Fruit fly (Drosophila melanogaster) whole organism, embryonic: ENCODE results near the gene CG4972.

Source experiments
- Adf1 ChIP-seq: fragments of 200-800 bp; sonication (Bioruptor generic); IDR thresholded peaks from 2 replicates; pipeline ENCODE4 v1.3.6; 2022; ENCODE audit warnings: missing biosample characterization, missing genetic modification characterization
- Awh ChIP-seq: fragments of 200-800 bp; sonication (Bioruptor generic); IDR thresholded peaks from 2 replicates; pipeline ENCODE4, ENCODE4 v1.3.6; 2022; ENCODE audit warnings: missing biosample characterization, missing genetic modification characterization
- CG10462 ChIP-seq: fragments of 200-800 bp; sonication (Bioruptor generic); optimal IDR thresholded peaks from 2 replicates; lab custom pipeline; 2016; ENCODE audit warnings: missing biosample characterization, missing genetic modification characterization
- CG13296 ChIP-seq: fragments of 200-800 bp; sonication (Bioruptor generic); optimal IDR thresholded peaks from 3 replicates; lab custom pipeline; 2018; ENCODE audit warnings: missing biosample characterization, mild to moderate bottlenecking, missing genetic modification characterization
- CG14710 ChIP-seq: fragments of 200-800 bp; sonication (Bioruptor generic); optimal IDR thresholded peaks from 3 replicates; lab custom pipeline; 2019; ENCODE audit warnings: missing biosample characterization, mild to moderate bottlenecking, missing genetic modification characterization, moderate library complexity
- CG17186 ChIP-seq: fragments of 200-800 bp; sonication (Bioruptor generic); optimal IDR thresholded peaks from 3 replicates; lab custom pipeline; 2017; ENCODE audit warnings: missing biosample characterization, missing genetic modification reagents, missing genetic modification characterization
- CG17385 ChIP-seq: fragments of 200-800 bp; sonication (Bioruptor generic); optimal IDR thresholded peaks from 3 replicates; lab custom pipeline; 2018; ENCODE audit warnings: missing biosample characterization, mild to moderate bottlenecking, missing genetic modification characterization
- CG17829 ChIP-seq: fragments of 200-800 bp; optimal IDR thresholded peaks from 2 replicates; lab custom pipeline; 2019; ENCODE audit warnings: missing biosample characterization, mild to moderate bottlenecking, missing genetic modification characterization, moderate library complexity
- CG17912 ChIP-seq: fragments of 200-800 bp; sonication (Bioruptor generic); optimal IDR thresholded peaks from 2 replicates; lab custom pipeline; 2018; ENCODE audit warnings: missing biosample characterization, mild to moderate bottlenecking, missing genetic modification characterization
- CG2116 ChIP-seq: fragments of 200-800 bp; sonication (Bioruptor generic); optimal IDR thresholded peaks from 3 replicates; lab custom pipeline; 2018; ENCODE audit warnings: missing biosample characterization, mild to moderate bottlenecking, missing genetic modification characterization
- CG2712 ChIP-seq: fragments of 200-800 bp; optimal IDR thresholded peaks from 3 replicates; lab custom pipeline; 2019; ENCODE audit warnings: missing biosample characterization, mild to moderate bottlenecking, missing genetic modification characterization, moderate library complexity
- CG31365 ChIP-seq: fragments of 200-800 bp; sonication (Bioruptor generic); optimal IDR thresholded peaks from 2 replicates; lab custom pipeline; 2018; ENCODE audit warnings: missing biosample characterization, mild to moderate bottlenecking, missing genetic modification characterization
- CG31388 ChIP-seq: fragments of 200-800 bp; sonication (Bioruptor generic); optimal IDR thresholded peaks from 2 replicates; lab custom pipeline; 2016; ENCODE audit warnings: missing biosample characterization, missing genetic modification characterization
- CG33213 ChIP-seq: fragments of 200-800 bp; sonication (Bioruptor generic); optimal IDR thresholded peaks from 3 replicates; lab custom pipeline; 2016; ENCODE audit warnings: missing biosample characterization, missing genetic modification characterization
- CG34376 ChIP-seq: fragments of 200-800 bp; sonication (Bioruptor generic); optimal IDR thresholded peaks from 2 replicates; lab custom pipeline; 2018; ENCODE audit warnings: missing biosample characterization, mild to moderate bottlenecking, missing genetic modification characterization
- CG4854 ChIP-seq: fragments of 200-800 bp; sonication (Bioruptor generic); optimal IDR thresholded peaks from 2 replicates; lab custom pipeline; 2016; ENCODE audit warnings: missing biosample characterization, missing genetic modification characterization, inconsistent platforms
- CG7963 ChIP-seq: fragments of 200-800 bp; sonication (Bioruptor generic); IDR thresholded peaks from 3 replicates; pipeline ENCODE4 v1.3.6; 2022; ENCODE audit warnings: missing biosample characterization, missing genetic modification characterization; ENCODE audit not compliant: partially characterized antibody
- CG8924 ChIP-seq: fragments of 200-800 bp; optimal IDR thresholded peaks from 3 replicates; lab custom pipeline; 2019; ENCODE audit warnings: missing biosample characterization, mild to moderate bottlenecking, missing genetic modification characterization, moderate library complexity
- CG9727 ChIP-seq: fragments of 200-800 bp; sonication (Bioruptor generic); optimal IDR thresholded peaks from 3 replicates; lab custom pipeline; 2017; ENCODE audit warnings: missing biosample characterization, mild to moderate bottlenecking, missing genetic modification characterization
- CG9797 ChIP-seq: fragments of 200-800 bp; sonication (Bioruptor generic); optimal IDR thresholded peaks from 3 replicates; lab custom pipeline; 2018; ENCODE audit warnings: missing biosample characterization, mild to moderate bottlenecking, missing genetic modification characterization
- CG9817 ChIP-seq: fragments of 200-800 bp; sonication (Bioruptor generic); optimal IDR thresholded peaks from 2 replicates; lab custom pipeline; 2018; ENCODE audit warnings: missing biosample characterization, mild to moderate bottlenecking, missing genetic modification characterization, moderate library complexity
- Camta ChIP-seq: fragments of 200-800 bp; sonication (Bioruptor generic); optimal IDR thresholded peaks from 2 replicates; lab custom pipeline; 2016; ENCODE audit warnings: missing biosample characterization, missing genetic modification characterization
- Dek ChIP-seq: fragments of 200-800 bp; sonication (Bioruptor generic); optimal IDR thresholded peaks from 3 replicates; lab custom pipeline; 2019; ENCODE audit warnings: missing biosample characterization, mild to moderate bottlenecking, missing genetic modification characterization, moderate library complexity
- Dp ChIP-seq: fragments of 200-800 bp; sonication (Bioruptor generic); optimal IDR thresholded peaks from 2 replicates; lab custom pipeline; 2018; ENCODE audit warnings: missing biosample characterization, mild to moderate bottlenecking, missing genetic modification characterization, moderate library complexity
- Elba2 ChIP-seq: fragments of 200-800 bp; sonication (Bioruptor generic); optimal IDR thresholded peaks from 3 replicates; lab custom pipeline; 2016; ENCODE audit warnings: missing biosample characterization, missing genetic modification characterization
- Ets65A ChIP-seq: fragments of 200-800 bp; sonication (Bioruptor generic); peaks from one replicate; lab custom pipeline; 2016; ENCODE audit warnings: missing biosample characterization, missing genetic modification characterization
- Fer2 ChIP-seq: fragments of 200-800 bp; sonication (Bioruptor generic); optimal IDR thresholded peaks from 2 replicates; lab custom pipeline; 2018; ENCODE audit warnings: missing biosample characterization, mild to moderate bottlenecking, missing genetic modification characterization, moderate library complexity
- H2.0 ChIP-seq: fragments of 200-800 bp; sonication (Bioruptor generic); IDR thresholded peaks from 2 replicates; pipeline ENCODE4 v1.3.6; 2022; ENCODE audit warnings: missing biosample characterization, missing genetic modification characterization
- Hand ChIP-seq: fragments of 200-800 bp; sonication (Bioruptor generic); optimal IDR thresholded peaks from 2 replicates; lab custom pipeline; 2017; ENCODE audit warnings: mild to moderate bottlenecking, missing biosample characterization, missing genetic modification reagents, missing genetic modification characterization
- Hmr ChIP-seq: fragments of 200-800 bp; sonication (Bioruptor generic); optimal IDR thresholded peaks from 3 replicates; lab custom pipeline; 2017; ENCODE audit warnings: mild to moderate bottlenecking, missing biosample characterization, missing genetic modification reagents, missing genetic modification characterization
- Lhr ChIP-seq: fragments of 200-800 bp; sonication (Bioruptor generic); optimal IDR thresholded peaks from 3 replicates; lab custom pipeline; 2017; ENCODE audit warnings: mild to moderate bottlenecking, missing biosample characterization, missing genetic modification reagents, missing genetic modification characterization
- Max ChIP-seq: fragments of 200-800 bp; sonication (Bioruptor generic); optimal IDR thresholded peaks from 2 replicates; lab custom pipeline; 2016; ENCODE audit warnings: missing biosample characterization, mild to moderate bottlenecking, missing genetic modification characterization
- Myb ChIP-seq: fragments of 200-800 bp; sonication (Bioruptor generic); optimal IDR thresholded peaks from 2 replicates; lab custom pipeline; 2016; ENCODE audit warnings: missing biosample characterization, missing genetic modification characterization
- NC2β ChIP-seq: fragments of 200-800 bp; sonication (Bioruptor generic); optimal IDR thresholded peaks from 2 replicates; lab custom pipeline; 2016; ENCODE audit warnings: missing biosample characterization, missing genetic modification characterization
- NfI ChIP-seq: fragments of 200-800 bp; sonication (Bioruptor generic); optimal IDR thresholded peaks from 3 replicates; lab custom pipeline; 2018; ENCODE audit warnings: missing biosample characterization, mild to moderate bottlenecking, missing genetic modification characterization, moderate library complexity
- Ptx1 ChIP-seq: fragments of 200-800 bp; sonication (Bioruptor generic); IDR thresholded peaks from 2 replicates; pipeline ENCODE4 v1.3.6; 2022; ENCODE audit warnings: missing biosample characterization, missing genetic modification characterization
- Side ChIP-seq: fragments of 200-800 bp; sonication (Bioruptor generic); optimal IDR thresholded peaks from 2 replicates; lab custom pipeline; 2016; ENCODE audit warnings: missing biosample characterization, missing genetic modification characterization
- Sin3A ChIP-seq: fragments of >200 bp; optimal IDR thresholded peaks from 2 replicates; lab custom pipeline; 2018
- Ssrp ChIP-seq: fragments of 200-800 bp; sonication (Bioruptor generic); optimal IDR thresholded peaks from 2 replicates; lab custom pipeline; 2018; ENCODE audit warnings: missing biosample characterization, mild to moderate bottlenecking, missing genetic modification characterization, moderate library complexity
- Xbp1 ChIP-seq: fragments of 200-800 bp; sonication (Bioruptor generic); optimal IDR thresholded peaks from 3 replicates; lab custom pipeline; 2016; ENCODE audit warnings: missing biosample characterization, mild to moderate bottlenecking, missing genetic modification characterization
- br ChIP-seq: fragments of >200 bp; optimal IDR thresholded peaks from 2 replicates; lab custom pipeline; 2017
- chm ChIP-seq: fragments of 200-800 bp; sonication (Bioruptor generic); IDR thresholded peaks from 2 replicates; pipeline ENCODE4 v1.3.6; 2022; ENCODE audit warnings: missing biosample characterization, missing genetic modification characterization
- cwo ChIP-seq: fragments of 200-800 bp; sonication (Bioruptor generic); optimal IDR thresholded peaks from 3 replicates; lab custom pipeline; 2017; ENCODE audit warnings: missing biosample characterization, missing genetic modification characterization, mild to moderate bottlenecking, moderate library complexity, missing genetic modification reagents
- ftz-f1 ChIP-seq: fragments of 200-800 bp; sonication (Bioruptor generic); optimal IDR thresholded peaks from 2 replicates; lab custom pipeline; 2016; ENCODE audit warnings: missing biosample characterization, missing genetic modification characterization
- gem ChIP-seq: fragments of 200-800 bp; sonication (Bioruptor generic); optimal IDR thresholded peaks from 2 replicates; lab custom pipeline; 2019; ENCODE audit warnings: missing biosample characterization, mild to moderate bottlenecking, missing genetic modification characterization, moderate library complexity
- gt ChIP-seq: fragments of 200-800 bp; sonication (Bioruptor generic); IDR thresholded peaks from 2 replicates; pipeline ENCODE4 v1.3.6; 2022; ENCODE audit warnings: missing biosample characterization, missing genetic modification characterization
- lbe ChIP-seq: fragments of 200-800 bp; sonication (Bioruptor generic); optimal IDR thresholded peaks from 2 replicates; lab custom pipeline; 2016; ENCODE audit warnings: missing biosample characterization, mild to moderate bottlenecking, missing genetic modification characterization
- p53 ChIP-seq: fragments of 200-800 bp; sonication (Bioruptor generic); optimal IDR thresholded peaks from 2 replicates; lab custom pipeline; 2016; ENCODE audit warnings: missing biosample characterization, missing genetic modification characterization
- pho ChIP-seq: fragments of 200-800 bp; sonication (Bioruptor generic); optimal IDR thresholded peaks from 2 replicates; lab custom pipeline; 2016; ENCODE audit warnings: missing biosample characterization, missing genetic modification characterization
- phol ChIP-seq: fragments of 200-800 bp; sonication (Bioruptor generic); optimal IDR thresholded peaks from 3 replicates; lab custom pipeline; 2018; ENCODE audit warnings: missing biosample characterization, mild to moderate bottlenecking, missing genetic modification characterization, moderate library complexity
- schlank ChIP-seq: fragments of 200-800 bp; sonication (Bioruptor generic); optimal IDR thresholded peaks from 2 replicates; lab custom pipeline; 2018; ENCODE audit warnings: missing biosample characterization, mild to moderate bottlenecking, missing genetic modification characterization
- trem ChIP-seq: fragments of 200-800 bp; optimal IDR thresholded peaks from 3 replicates; lab custom pipeline; 2019; ENCODE audit warnings: missing biosample characterization, mild to moderate bottlenecking, missing genetic modification characterization, moderate library complexity

Gene CG4972

dm6 chr2L:10303786-10304185, 10.8 kb upstream of the CG4972 start, which contains the start of gene nmd (continued):
- peak; percentile 16 for TF ChIP-seq gem (tag; lab: Kevin White, UChicago)
- TF ChIP-seq Lhr = peak; percentile 62
- peak; percentile 36 for TF ChIP-seq p53 (GFP tag; lab: Kevin White, UChicago)
- TF ChIP-seq Ets65A (GFP tag; lab: Kevin White, UChicago) = peak; percentile 60
- no peak for TF ChIP-seq CG13296 (GFP tag; lab: Kevin White, UChicago)
- no peak for TF ChIP-seq CG8924 (tag; lab: Kevin White, UChicago)
- no peak for TF ChIP-seq cwo
- TF ChIP-seq chm (GFP tag; lab: Robert Waterston, UW) = no peak
- TF ChIP-seq H2.0 (GFP tag; lab: Robert Waterston, UW) = no peak
- TF ChIP-seq CG7963 (GFP tag; lab: Robert Waterston, UW) = no peak
- TF ChIP-seq trem (tag; lab: Kevin White, UChicago) = peak; percentile 98
- peak; percentile 32 for TF ChIP-seq Hmr (GFP tag; lab: Kevin White, UChicago)
- no peak for TF ChIP-seq Camta (GFP tag; lab: Kevin White, UChicago)
- 0 out of 2 replicates have a peak, but pooled peaks have one; percentile 28 for TF ChIP-seq Awh (GFP tag; lab: Robert Waterston, UW)
- TF ChIP-seq CG31365 = no peak
- TF ChIP-seq NC2β (GFP tag; lab: Kevin White, UChicago) = peak; percentile 16
- TF ChIP-seq CG34376 = peak; percentile 43
- no peak for TF ChIP-seq Fer2 (tag; lab: Kevin White, UChicago)
- no peak for TF ChIP-seq CG31388 (GFP tag; lab: Kevin White, UChicago)
- no peak for TF ChIP-seq CG17912
- TF ChIP-seq CG17186 (GFP tag; lab: Kevin White, UChicago) = peak; percentile 7
- TF ChIP-seq CG9727 (GFP tag; lab: Kevin White, UChicago) = no peak
- peak; percentile 13 for TF ChIP-seq CG17829 (tag; lab: Kevin White, UChicago)
- TF ChIP-seq ftz-f1 (GFP tag; lab: Kevin White, UChicago) = no peak
- peak; percentile 29 for TF ChIP-seq Dp (GFP tag; lab: Kevin White, UChicago)
- peak; percentile 92 for TF ChIP-seq CG2116 (GFP tag; lab: Kevin White, UChicago)
- no peak for TF ChIP-seq Hand (GFP tag; lab: Kevin White, UChicago)
- TF ChIP-seq CG14710 = peak; percentile 42
- TF ChIP-seq CG2712 (tag; lab: Kevin White, UChicago) = peak; percentile 8
- no peak for TF ChIP-seq CG10462 (GFP tag; lab: Kevin White, UChicago)
- TF ChIP-seq br (lab: Kevin White, UChicago) = no peak
- TF ChIP-seq gt (GFP tag; lab: Robert Waterston, UW) = no peak
- TF ChIP-seq Ptx1 (GFP tag; lab: Robert Waterston, UW) = 0 out of 2 replicates have a peak, but pooled peaks have one; percentile 13
- peak; percentile 71 for TF ChIP-seq CG9797 (GFP tag; lab: Kevin White, UChicago)
- TF ChIP-seq CG33213 = peak; percentile 49
- TF ChIP-seq Myb (GFP tag; lab: Kevin White, UChicago) = peak; percentile 20
- peak; percentile 51 for TF ChIP-seq Max (GFP tag; lab: Kevin White, UChicago)
- TF ChIP-seq CG4854 (GFP tag; lab: Kevin White, UChicago) = no peak
- peak; percentile 5 for TF ChIP-seq pho (GFP tag; lab: Kevin White, UChicago)
- no peak for TF ChIP-seq lbe (GFP tag; lab: Kevin White, UChicago)
- peak; percentile 64 for TF ChIP-seq Elba2 (GFP tag; lab: Kevin White, UChicago)
- TF ChIP-seq Adf1 (GFP tag; lab: Robert Waterston, UW) = no peak
- peak; percentile 20 for TF ChIP-seq NfI
- TF ChIP-seq CG9817 (tag; lab: Kevin White, UChicago) = peak; percentile 16
- TF ChIP-seq Ssrp (tag; lab: Kevin White, UChicago) = no peak
- TF ChIP-seq phol (tag; lab: Kevin White, UChicago) = peak; percentile 21
- TF ChIP-seq Sin3A (lab: Kevin White, UChicago) = peak; percentile 35
- peak; percentile 13 for TF ChIP-seq Xbp1
- no peak for TF ChIP-seq Side (GFP tag; lab: Kevin White, UChicago)
- TF ChIP-seq CG17385 (GFP tag; lab: Kevin White, UChicago) = peak; percentile 91
- TF ChIP-seq Dek (tag; lab: Kevin White, UChicago) = peak; percentile 48
- no peak for TF ChIP-seq schlank
